Fruit fly (Drosophila melanogaster): Measurements from ENCODE around the gene Sac1.

Sac1 gene

DNA sequence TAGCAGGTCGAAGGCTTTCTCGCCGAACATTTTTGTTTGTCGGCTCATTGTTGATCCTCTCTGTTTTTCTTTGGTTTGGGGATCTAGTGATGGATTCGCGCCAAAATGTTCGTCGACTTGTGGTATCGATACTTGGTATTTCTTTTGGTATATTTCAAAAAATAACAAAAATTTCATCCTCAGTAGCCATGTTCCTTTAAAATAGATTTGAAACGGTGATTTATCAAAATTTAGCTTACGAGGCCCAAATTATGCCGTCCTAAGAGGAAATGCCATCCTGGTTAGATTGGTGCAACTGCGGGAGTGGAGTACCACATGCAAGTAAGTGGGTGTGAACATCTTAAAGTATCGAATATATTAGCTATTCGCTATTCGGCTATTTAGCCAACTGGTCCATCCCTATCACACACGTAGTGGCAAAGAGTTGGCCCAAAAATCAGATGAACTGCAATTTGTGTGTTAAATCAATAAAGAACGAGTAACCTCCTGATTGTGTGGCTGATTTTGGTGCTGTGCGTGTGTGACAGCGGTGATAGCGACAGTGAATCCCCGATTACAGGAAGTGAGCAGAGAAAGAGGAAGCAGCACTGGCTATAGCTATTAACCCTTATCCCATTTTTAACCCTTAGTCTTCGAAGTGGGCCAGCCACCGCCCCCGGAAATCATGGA lies at the start of gene Sac1, which contains the start of gene Psf1:
Sac1 (plus strand) TSS at position 191 of the 669 bp plus-strand sequence.
Psf1 (minus strand) TSS at position 51 of the 669 bp plus-strand sequence.
- no peak for TF ChIP-seq CG17801 (GFP tag; optimal IDR thresholded peaks at IDR 0.05; ENCODE audit: partially characterized antibody)

DNA sequence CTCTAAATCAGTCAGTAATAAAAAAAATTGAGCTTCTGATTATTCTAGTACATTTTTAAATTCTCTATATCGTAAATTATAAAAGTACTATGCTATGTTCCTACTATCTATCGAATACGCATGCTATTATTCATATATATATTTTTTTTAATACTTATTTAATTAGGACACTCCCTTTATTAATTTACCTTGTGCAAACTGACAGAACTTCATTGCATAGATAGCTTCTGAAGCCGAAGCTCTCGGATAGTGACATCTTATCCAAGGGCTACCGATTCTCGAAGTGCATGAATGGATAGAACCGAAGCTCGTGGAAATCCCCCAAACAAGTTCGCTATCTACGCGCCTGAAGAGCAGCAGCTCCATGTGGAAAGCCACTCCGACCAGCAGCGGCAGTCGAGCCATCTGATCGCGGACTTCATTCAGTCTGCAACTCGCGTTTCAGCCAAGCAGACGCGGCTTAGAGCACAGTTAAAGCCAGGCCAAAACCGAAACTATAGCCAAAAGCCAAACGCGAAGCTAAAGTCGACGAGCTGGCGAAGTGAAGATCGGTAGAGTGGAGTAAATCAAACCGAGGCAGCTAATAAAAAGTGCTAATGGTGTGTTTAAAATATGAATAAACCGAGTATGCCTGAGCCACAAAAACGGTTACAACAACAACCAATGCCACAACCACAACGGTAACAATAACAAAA lies 47.1 kb upstream of the Sac1 start, which contains the start of gene mwh:
mwh (plus strand) TSS at position 430 of the 695 bp plus-strand sequence.
- TF ChIP-seq CG17801 (GFP tag; optimal IDR thresholded peaks at IDR 0.05; ENCODE audit: partially characterized antibody), result no peak

DNA sequence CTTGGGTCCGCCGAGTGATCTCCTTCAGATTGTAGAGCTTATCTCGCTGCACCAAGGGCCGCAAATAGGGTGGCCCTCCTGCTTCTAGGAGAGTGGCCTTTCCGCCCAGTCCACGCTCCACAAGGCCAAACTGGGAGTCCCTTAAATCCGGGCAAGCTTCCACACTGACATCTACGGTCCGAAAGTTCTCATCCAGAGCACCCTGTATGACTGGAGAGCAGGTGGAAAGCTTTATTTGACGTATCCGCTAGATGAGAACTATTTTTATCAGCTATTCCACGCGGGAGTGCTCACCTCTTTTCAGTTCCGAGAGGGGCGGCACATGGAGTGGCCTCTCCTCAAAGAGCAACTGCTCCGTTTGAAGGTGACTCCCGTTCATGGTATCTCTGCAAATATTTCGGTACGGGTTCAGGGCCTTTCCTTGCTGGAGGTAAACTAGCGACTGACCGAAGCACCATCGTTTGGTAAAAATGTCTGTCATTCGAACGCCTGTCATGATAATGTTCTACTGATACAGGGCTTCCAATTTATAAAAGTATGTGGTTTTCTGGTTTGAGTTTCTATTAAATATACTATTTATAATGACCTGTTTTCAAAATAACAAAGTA lies 44.9 kb upstream of the Sac1 start, which contains the start of gene meep:
meep (minus strand) TSS at position 449 of the 608 bp plus-strand sequence.
- TF ChIP-seq CG17801 (GFP tag; optimal IDR thresholded peaks at IDR 0.05; ENCODE audit: partially characterized antibody), result no peak

DNA sequence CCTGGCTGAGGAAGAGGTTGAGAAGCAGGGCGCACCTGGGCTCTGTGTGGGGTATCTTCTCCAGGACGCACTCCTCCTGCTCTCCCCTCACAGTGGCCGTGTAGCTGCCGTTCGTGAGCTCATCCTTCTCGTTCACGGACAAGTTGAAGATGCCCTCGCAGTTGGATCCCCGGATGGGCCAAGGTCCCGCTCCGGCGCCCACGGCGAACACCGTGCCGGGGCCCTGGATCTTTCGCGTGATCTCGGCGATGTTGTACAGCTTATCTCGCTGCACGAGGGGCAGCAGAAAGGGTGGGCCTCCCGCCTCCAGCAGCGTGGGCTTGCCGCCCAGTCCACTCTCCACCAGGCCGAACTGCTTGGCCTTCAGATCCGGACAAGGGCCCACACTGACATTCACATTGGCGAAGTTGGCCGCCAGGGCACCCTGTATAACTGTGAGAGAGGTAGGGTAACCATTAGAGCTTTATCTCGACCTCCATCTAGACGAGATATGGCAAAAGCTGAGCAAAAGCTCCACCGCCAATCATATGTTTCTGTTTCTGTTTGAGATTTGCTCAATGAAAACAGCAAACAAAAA lies 43.7 kb upstream of the Sac1 start:
- TF ChIP-seq CG17801 (GFP tag; optimal IDR thresholded peaks at IDR 0.05; ENCODE audit: partially characterized antibody), result no peak

DNA sequence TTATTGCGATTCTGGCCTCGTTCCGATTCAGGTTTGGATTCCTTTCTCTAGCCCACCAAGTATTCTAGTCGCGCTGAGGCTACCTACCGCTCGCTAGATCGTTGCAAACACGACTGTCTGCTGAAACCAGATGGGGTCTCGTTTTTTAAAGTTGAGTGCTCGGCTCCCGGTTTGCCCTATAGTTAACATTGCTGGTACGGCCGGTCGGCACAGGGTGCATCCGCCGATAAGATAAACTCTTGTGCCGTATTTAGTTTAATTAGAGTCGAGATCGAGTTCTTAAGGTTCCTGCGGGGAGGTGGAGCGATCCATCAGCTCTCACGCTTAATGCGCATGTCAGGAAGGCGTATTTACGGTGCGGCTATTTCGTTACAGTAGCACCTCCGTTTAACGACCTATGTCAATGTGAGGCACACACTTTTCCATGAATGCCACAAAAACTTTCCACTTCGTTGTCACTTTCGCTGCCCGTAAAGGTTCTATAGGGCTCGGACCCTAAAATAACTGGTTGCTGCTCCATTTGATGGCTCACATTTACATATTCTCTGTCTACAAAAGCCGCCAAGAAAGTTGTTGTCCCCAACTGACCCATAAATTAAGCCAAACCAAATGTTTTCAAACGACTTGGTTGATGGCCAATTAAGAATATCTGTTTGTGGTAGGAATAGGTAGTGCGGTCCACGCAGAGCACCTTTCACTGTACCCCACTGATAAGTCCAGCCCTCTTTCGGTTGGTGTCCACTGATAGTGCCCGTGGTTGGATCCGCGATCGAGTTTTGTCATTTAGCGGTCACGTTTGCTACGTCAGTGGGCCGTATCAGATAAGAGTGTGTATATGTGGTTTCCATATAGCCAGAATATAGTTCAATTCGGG lies 42.7 kb upstream of the Sac1 start, which contains the start of gene CG9119:
CG9119 (minus strand) TSS at position 122 of the 874 bp plus-strand sequence.
- no peak for TF ChIP-seq CG17801 (GFP tag; optimal IDR thresholded peaks at IDR 0.05; ENCODE audit: partially characterized antibody)

DNA sequence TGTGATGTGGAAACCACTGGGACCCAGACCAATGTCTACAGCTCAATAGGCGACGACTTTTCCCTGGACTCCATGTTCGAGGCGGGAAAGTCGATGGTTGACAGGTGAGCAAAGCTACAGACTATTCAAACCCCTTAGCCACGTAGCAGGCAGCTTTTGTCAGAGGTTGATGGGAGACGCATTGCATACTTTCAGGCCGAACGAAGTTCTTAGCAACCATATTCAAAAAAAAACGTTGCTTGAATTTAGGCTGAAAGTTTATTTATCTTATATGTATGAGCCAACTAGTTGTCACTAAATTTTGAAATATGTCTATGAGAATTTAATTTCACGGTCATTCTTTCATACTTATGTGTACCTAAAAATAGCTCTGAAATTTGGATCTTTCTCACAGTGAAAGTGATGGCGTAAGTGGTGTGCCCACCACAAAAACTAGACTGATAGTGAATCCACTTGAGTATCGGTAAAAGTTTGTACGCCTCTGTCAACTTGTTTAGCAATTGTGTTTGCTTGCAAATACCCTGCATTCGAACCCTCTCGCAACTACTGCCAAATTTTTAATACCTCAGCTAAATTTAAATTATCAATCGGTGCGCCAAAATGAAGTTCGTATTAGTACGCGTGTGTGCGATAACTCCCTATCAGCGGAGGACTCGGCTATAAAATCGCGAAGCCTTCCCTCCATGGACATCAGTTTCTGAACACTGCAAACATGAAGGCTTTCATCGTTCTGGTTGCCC lies 40.8 kb upstream of the Sac1 start, which contains the start of gene LysB:
LysB (plus strand) TSS at position 690 of the 740 bp plus-strand sequence.
- no peak for TF ChIP-seq CG17801 (GFP tag; optimal IDR thresholded peaks at IDR 0.05; ENCODE audit: partially characterized antibody)

DNA sequence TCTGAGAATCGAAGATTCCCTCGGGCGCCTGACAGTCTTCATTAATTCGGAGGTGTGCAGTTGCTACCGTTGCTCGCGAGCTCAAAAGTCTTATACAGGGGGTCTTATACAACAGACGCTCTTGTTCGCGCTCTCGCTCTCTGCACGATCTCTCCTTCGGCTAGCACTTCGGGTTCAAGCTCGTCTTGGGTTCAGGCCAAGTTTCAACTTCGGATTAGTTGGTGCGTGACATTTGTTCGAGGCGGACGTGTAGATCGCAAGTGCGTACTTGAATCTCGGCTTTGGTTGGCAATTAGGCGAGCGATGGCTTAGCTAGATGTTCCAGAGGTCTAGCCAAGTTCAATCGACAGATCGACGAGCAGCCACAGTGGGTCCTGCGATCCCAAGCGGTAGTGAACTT lies 39.4 kb upstream of the Sac1 start:
- no peak for TF ChIP-seq CG17801 (GFP tag; optimal IDR thresholded peaks at IDR 0.05; ENCODE audit: partially characterized antibody)

DNA sequence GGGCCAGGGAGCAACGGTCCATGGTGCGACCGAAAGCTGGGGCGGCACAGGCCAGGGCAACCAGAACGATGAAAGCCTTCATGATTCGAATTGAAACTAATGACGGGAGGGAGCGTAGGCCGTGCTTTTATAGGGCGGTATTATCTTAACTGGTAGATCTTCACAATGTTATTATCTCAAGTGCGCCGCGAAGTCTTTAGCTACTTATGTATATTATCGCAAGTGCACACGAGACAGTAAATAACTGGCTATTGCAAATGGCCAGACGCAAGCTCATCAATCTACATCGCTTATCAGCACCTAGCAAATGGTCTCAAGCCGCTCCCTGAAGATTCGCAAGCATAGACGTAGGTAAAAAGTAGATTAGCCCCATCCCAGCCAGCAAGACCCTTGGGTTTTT lies 36.5 kb upstream of the Sac1 start, which contains the start of gene LysD:
LysD (minus strand) TSS at position 101 of the 400 bp plus-strand sequence.
- no peak for TF ChIP-seq CG17801 (GFP tag; optimal IDR thresholded peaks at IDR 0.05; ENCODE audit: partially characterized antibody)

DNA sequence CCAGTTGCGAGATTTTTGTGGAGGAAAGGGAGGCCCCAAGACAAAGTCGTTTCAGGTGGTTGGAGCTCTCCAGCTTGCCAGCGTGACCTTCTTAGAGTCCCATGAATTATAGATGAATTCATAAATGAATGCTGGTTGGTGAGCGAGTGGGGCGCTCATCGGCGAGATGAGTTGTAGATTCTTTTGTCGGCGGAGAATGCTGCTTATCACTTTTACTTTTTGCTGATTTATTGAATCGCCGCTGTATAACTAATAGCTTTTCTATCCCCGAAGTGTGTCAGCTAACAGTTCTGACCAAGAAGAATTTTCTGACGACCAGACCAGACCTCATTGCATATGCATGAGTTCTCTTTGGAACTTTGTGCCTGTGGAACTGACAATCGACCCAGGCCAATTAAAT lies 35.5 kb upstream of the Sac1 start:
- no peak for TF ChIP-seq CG17801 (GFP tag; optimal IDR thresholded peaks at IDR 0.05; ENCODE audit: partially characterized antibody)

DNA sequence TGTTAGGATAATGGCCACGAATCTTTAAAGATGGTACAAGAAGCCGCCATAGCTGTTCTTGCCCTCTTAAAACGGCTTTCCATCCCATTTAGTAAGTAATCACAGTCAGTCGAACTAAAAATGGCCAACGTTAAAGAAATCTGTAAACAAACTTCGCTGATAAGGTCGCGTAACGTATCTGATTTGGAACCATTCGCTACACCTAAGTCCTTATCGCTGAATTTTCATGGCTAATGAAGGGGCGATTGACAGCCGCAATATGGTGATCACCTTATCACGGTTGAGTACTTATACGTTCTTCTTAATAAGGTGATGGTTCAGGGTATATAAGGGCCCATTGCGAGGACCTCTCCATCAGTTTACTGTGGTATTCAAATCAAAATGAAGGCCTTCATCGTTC lies 35.0 kb upstream of the Sac1 start, which contains the start of gene LysE:
LysE (plus strand) TSS at position 257 of the 400 bp plus-strand sequence.
- TF ChIP-seq CG17801 (GFP tag; optimal IDR thresholded peaks at IDR 0.05; ENCODE audit: partially characterized antibody), result no peak

DNA sequence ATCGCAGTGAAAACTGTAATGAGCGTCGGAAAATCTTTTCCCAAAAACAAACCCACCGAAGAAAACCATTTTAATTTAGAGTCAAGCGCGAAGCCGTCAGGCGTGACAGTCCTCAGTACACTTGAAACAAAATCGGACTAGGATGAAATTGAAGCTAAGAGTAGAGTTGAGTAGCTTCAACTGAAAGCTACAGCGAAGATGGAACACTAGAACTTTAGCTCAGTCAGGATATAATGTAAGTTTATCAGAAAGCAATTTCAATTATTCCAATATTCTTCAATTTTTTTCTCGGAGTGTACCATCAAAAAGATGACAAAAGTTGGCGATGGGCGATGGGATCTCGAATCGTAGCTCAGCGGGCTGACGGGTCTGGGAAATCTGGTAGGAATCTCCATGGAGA lies 31.2 kb upstream of the Sac1 start:
- TF ChIP-seq CG17801 (GFP tag; optimal IDR thresholded peaks at IDR 0.05; ENCODE audit: partially characterized antibody), result no peak

DNA sequence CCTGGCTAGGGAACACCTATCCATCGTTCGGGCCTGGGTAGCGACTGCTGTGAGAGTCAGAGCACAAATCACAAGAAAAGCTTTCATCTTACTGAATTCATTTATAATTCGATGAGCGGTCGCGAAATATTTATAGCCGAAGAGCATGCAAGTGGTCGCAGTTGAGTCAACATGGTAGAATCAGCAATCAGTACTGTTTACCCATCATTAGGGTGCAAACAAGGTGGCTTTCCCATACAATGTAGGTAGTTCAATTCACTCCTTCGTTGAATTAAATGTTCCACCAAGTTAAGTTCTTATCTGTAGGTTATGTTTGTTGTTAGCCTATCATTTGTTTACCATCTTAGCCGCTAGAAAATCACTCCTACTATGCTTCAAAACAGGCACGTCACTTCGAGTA lies 29.0 kb upstream of the Sac1 start, which contains the start of gene LysP:
LysP (minus strand) TSS at position 101 of the 400 bp plus-strand sequence.
- no peak for TF ChIP-seq CG17801 (GFP tag; optimal IDR thresholded peaks at IDR 0.05; ENCODE audit: partially characterized antibody)

DNA sequence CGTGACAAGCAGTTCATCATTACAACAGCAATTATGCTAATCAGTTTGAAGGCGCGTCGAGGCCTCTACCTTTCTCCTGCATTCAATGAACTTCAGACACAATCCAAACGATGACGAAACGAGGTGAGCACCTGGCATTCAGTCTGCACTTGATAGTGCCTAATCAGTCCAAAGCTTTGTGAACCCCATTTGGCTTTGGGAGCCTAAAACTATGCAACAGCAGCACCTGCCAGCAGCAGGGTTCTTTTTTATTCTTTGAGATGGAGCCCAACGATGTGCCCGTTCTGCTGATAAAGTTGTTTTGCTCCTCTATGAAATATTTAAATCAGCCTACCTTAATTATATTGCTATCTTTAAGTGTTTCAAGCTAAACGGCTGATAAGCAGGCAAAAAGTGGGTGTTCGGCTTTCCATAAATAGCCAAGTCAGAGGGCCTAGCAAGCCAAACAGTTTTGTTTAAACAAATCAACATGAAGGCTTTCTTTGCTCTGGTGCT lies 20.3 kb upstream of the Sac1 start, which contains the start of gene LysS:
LysS (plus strand) TSS at position 445 of the 495 bp plus-strand sequence.
- TF ChIP-seq CG17801 (GFP tag; optimal IDR thresholded peaks at IDR 0.05; ENCODE audit: partially characterized antibody), result no peak

All from ovary, adult (tissue).